Worm (Caenorhabditis elegans): ENCODE measurements around the gene npp-9.

npp-9 gene

DNA sequence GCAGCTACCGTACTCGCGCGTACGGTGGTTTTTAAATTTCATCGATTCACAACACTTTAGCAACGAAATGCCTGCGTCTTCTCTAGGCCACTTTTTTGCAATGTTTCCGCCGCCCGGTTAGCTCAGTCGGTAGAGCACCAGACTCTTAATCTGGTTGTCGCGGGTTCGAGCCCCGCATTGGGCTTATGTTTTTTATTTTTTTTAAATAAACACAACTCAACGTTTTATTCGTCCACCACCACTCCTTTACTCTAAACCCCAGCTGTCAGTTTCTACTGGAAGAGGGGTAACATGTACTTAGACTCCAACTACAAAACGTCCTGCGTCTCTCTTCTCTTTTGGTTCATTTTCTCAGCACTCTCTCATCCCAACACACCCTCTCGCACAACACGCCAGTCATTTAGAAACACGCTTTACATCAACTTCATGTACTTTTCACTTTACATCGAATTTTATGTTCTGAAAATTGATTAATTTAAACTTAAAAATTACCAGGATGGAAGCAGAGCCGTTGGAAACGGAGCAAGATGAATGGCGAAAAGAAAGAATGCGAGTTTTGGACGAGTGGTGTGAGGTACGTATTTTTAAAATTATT lies 14.8 kb downstream of the npp-9 start, which contains the start of the genes elmd-1 and hecw-1:
Gene elmd-1 (plus strand): TSS at position 494 of the 595 bp plus-strand sequence.
Gene hecw-1 (minus strand): TSS at position 545 of the 595 bp plus-strand sequence.
- TF ChIP-seq ets-7 (tag; optimal IDR thresholded peaks at IDR 0.05) (no peak), ceh-36 (tag; optimal IDR thresholded peaks at IDR 0.05) (peak; percentile 52), aly-1 (tag; optimal IDR thresholded peaks at IDR 0.05) (no peak), tbx-11 (GFP tag; IDR thresholded peaks at IDR 0.05) (peak; percentile 57; the same call in 1 of the 2 replicates), pes-1 (GFP tag; IDR thresholded peaks at IDR 0.05) (peak; percentile 78), hmbx-1 (tag; optimal IDR thresholded peaks at IDR 0.05) (no peak), sea-1 (GFP tag; conservative IDR thresholded peaks at IDR 0.05) (no peak; the same call in 1 of the 2 replicates), F13C5.2 (tag; optimal IDR thresholded peaks at IDR 0.05) (no peak), ama-1 (optimal IDR thresholded peaks at IDR 0.05) (no peak), ceh-13 (GFP tag; optimal IDR thresholded peaks at IDR 0.05) (no peak), hmg-4 (GFP tag; optimal IDR thresholded peaks at IDR 0.05) (peak; percentile 58), flt-1 (GFP tag; IDR thresholded peaks at IDR 0.05) (0 out of 2 replicates have a peak, but pooled peaks have one; percentile 19), B0310.2 (tag; optimal IDR thresholded peaks at IDR 0.05) (no peak), hnd-1 (tag; optimal IDR thresholded peaks at IDR 0.05) (no peak), scrt-1 (GFP tag; IDR thresholded peaks at IDR 0.05) (peak; percentile 66), tra-4 (tag; optimal IDR thresholded peaks at IDR 0.05) (no peak), tbx-37 (GFP tag; conservative IDR thresholded peaks at IDR 0.05) (no peak; the same call in 1 of the 2 replicates)

ce11 chrIII:3382465-3382864 lies 21.8 kb downstream of the npp-9 start:
- TF ChIP-seq ets-7 (tag; optimal IDR thresholded peaks at IDR 0.05) (no peak), pes-1 (GFP tag; IDR thresholded peaks at IDR 0.05) (no peak), tra-4 (tag; optimal IDR thresholded peaks at IDR 0.05) (no peak), tbx-11 (GFP tag; IDR thresholded peaks at IDR 0.05) (no peak), tbx-37 (GFP tag; conservative IDR thresholded peaks at IDR 0.05) (no peak), ama-1 (optimal IDR thresholded peaks at IDR 0.05) (no peak), flt-1 (GFP tag; IDR thresholded peaks at IDR 0.05) (no peak), ceh-13 (GFP tag; optimal IDR thresholded peaks at IDR 0.05) (no peak), hmbx-1 (tag; optimal IDR thresholded peaks at IDR 0.05) (no peak), ceh-36 (tag; optimal IDR thresholded peaks at IDR 0.05) (no peak), aly-1 (tag; optimal IDR thresholded peaks at IDR 0.05) (no peak), hnd-1 (tag; optimal IDR thresholded peaks at IDR 0.05) (no peak), scrt-1 (GFP tag; IDR thresholded peaks at IDR 0.05) (no peak), F13C5.2 (tag; optimal IDR thresholded peaks at IDR 0.05) (no peak), B0310.2 (tag; optimal IDR thresholded peaks at IDR 0.05) (no peak), sea-1 (GFP tag; conservative IDR thresholded peaks at IDR 0.05) (no peak), hmg-4 (GFP tag; optimal IDR thresholded peaks at IDR 0.05) (no peak)

ce11 chrIII:3381866-3382265 lies 22.4 kb downstream of the npp-9 start:
- no peak for TF ChIP-seq ceh-36 (tag; optimal IDR thresholded peaks at IDR 0.05)
- no peak for TF ChIP-seq B0310.2 (tag; optimal IDR thresholded peaks at IDR 0.05)
- TF ChIP-seq hmg-4 (GFP tag; optimal IDR thresholded peaks at IDR 0.05): no peak
- TF ChIP-seq F13C5.2 (tag; optimal IDR thresholded peaks at IDR 0.05): no peak
- no peak for TF ChIP-seq tbx-37 (GFP tag; conservative IDR thresholded peaks at IDR 0.05)
- no peak for TF ChIP-seq tbx-11 (GFP tag; IDR thresholded peaks at IDR 0.05)
- no peak for TF ChIP-seq ceh-13 (GFP tag; optimal IDR thresholded peaks at IDR 0.05)
- no peak for TF ChIP-seq ets-7 (tag; optimal IDR thresholded peaks at IDR 0.05)
- TF ChIP-seq hnd-1 (tag; optimal IDR thresholded peaks at IDR 0.05): no peak
- TF ChIP-seq tra-4 (tag; optimal IDR thresholded peaks at IDR 0.05): no peak
- no peak for TF ChIP-seq scrt-1 (GFP tag; IDR thresholded peaks at IDR 0.05)
- TF ChIP-seq pes-1 (GFP tag; IDR thresholded peaks at IDR 0.05): no peak
- no peak for TF ChIP-seq flt-1 (GFP tag; IDR thresholded peaks at IDR 0.05)
- TF ChIP-seq hmbx-1 (tag; optimal IDR thresholded peaks at IDR 0.05): no peak
- TF ChIP-seq ama-1 (optimal IDR thresholded peaks at IDR 0.05): no peak
- no peak for TF ChIP-seq aly-1 (tag; optimal IDR thresholded peaks at IDR 0.05)
- TF ChIP-seq sea-1 (GFP tag; conservative IDR thresholded peaks at IDR 0.05): no peak

- TF ChIP-seq aly-1 (tag; optimal IDR thresholded peaks at IDR 0.05) (no peak), tbx-11 (GFP tag; IDR thresholded peaks at IDR 0.05) (no peak), ceh-13 (GFP tag; optimal IDR thresholded peaks at IDR 0.05) (no peak), tra-4 (tag; optimal IDR thresholded peaks at IDR 0.05) (no peak), scrt-1 (GFP tag; IDR thresholded peaks at IDR 0.05) (no peak), pes-1 (GFP tag; IDR thresholded peaks at IDR 0.05) (no peak), flt-1 (GFP tag; IDR thresholded peaks at IDR 0.05) (no peak), sea-1 (GFP tag; conservative IDR thresholded peaks at IDR 0.05) (no peak), B0310.2 (tag; optimal IDR thresholded peaks at IDR 0.05) (no peak), hnd-1 (tag; optimal IDR thresholded peaks at IDR 0.05) (no peak)
Measured at ce11 chrIII:3377700-3378099, 26.6 kb downstream of the npp-9 start.

- TF ChIP-seq ceh-13 (GFP tag; optimal IDR thresholded peaks at IDR 0.05) (no peak), ets-7 (tag; optimal IDR thresholded peaks at IDR 0.05) (no peak), tbx-37 (GFP tag; conservative IDR thresholded peaks at IDR 0.05) (no peak), tbx-11 (GFP tag; IDR thresholded peaks at IDR 0.05) (no peak), hmg-4 (GFP tag; optimal IDR thresholded peaks at IDR 0.05) (no peak), scrt-1 (GFP tag; IDR thresholded peaks at IDR 0.05) (no peak), aly-1 (tag; optimal IDR thresholded peaks at IDR 0.05) (no peak), pes-1 (GFP tag; IDR thresholded peaks at IDR 0.05) (no peak)
Measured at ce11 chrIII:3377134-3377533, 27.1 kb downstream of the npp-9 start.

- no peak for TF ChIP-seq aly-1 (tag; optimal IDR thresholded peaks at IDR 0.05)
- TF ChIP-seq tbx-37 (GFP tag; conservative IDR thresholded peaks at IDR 0.05): no peak
- no peak for TF ChIP-seq hmg-4 (GFP tag; optimal IDR thresholded peaks at IDR 0.05)
- no peak for TF ChIP-seq sea-1 (GFP tag; conservative IDR thresholded peaks at IDR 0.05)
- TF ChIP-seq pes-1 (GFP tag; IDR thresholded peaks at IDR 0.05): no peak
- no peak for TF ChIP-seq tbx-11 (GFP tag; IDR thresholded peaks at IDR 0.05)
- TF ChIP-seq hmbx-1 (tag; optimal IDR thresholded peaks at IDR 0.05): no peak
- TF ChIP-seq B0310.2 (tag; optimal IDR thresholded peaks at IDR 0.05): no peak
- no peak for TF ChIP-seq tra-4 (tag; optimal IDR thresholded peaks at IDR 0.05)
- no peak for TF ChIP-seq ets-7 (tag; optimal IDR thresholded peaks at IDR 0.05)
- TF ChIP-seq scrt-1 (GFP tag; IDR thresholded peaks at IDR 0.05): no peak
- TF ChIP-seq ceh-13 (GFP tag; optimal IDR thresholded peaks at IDR 0.05): no peak
Measured at ce11 chrIII:3372278-3372677, 32.0 kb downstream of the npp-9 start.

- no peak for TF ChIP-seq ets-7 (tag; optimal IDR thresholded peaks at IDR 0.05)
- no peak for TF ChIP-seq aly-1 (tag; optimal IDR thresholded peaks at IDR 0.05)
Measured at ce11 chrIII:3370770-3371169, 33.5 kb downstream of the npp-9 start.

Data from whole organism, early embryonic.